Fruit fly (Drosophila melanogaster) whole organism, pupa: ENCODE measurements around the gene gdl.

Experiments used
- CG10348 ChIP-seq: fragments of 200-800 bp; sonication (Bioruptor generic); IDR thresholded peaks from 2 replicates; pipeline ENCODE4 v1.3.6; 2022; ENCODE audit warnings: missing biosample characterization, missing genetic modification characterization
- CG12605 ChIP-seq: fragments of 200-800 bp; sonication (Bioruptor generic); IDR thresholded peaks from 2 replicates; pipeline ENCODE4 v1.3.6; 2022; ENCODE audit warnings: missing biosample characterization, missing genetic modification characterization
- CG13204 ChIP-seq: fragments of 200-800 bp; sonication (Bioruptor generic); optimal IDR thresholded peaks from 2 replicates; lab custom pipeline; 2018; ENCODE audit warnings: missing biosample characterization, mild to moderate bottlenecking, missing genetic modification characterization, moderate library complexity
- CG9948 ChIP-seq: fragments of 200-800 bp; sonication (Bioruptor generic); optimal IDR thresholded peaks from 2 replicates; lab custom pipeline; 2018; ENCODE audit warnings: missing biosample characterization, mild to moderate bottlenecking, missing genetic modification characterization, moderate library complexity
- EcR ChIP-seq: fragments of 200-800 bp; sonication (Bioruptor generic); optimal IDR thresholded peaks from 3 replicates; lab custom pipeline; 2019; ENCODE audit warnings: missing biosample characterization, missing genetic modification characterization, mild to moderate bottlenecking, moderate library complexity, missing genetic modification reagents
- Pif1A ChIP-seq: fragments of 200-800 bp; sonication (Bioruptor generic); optimal IDR thresholded peaks from 3 replicates; lab custom pipeline; 2016; ENCODE audit warnings: missing biosample characterization, missing genetic modification characterization
- rn ChIP-seq: fragments of 200-800 bp; sonication (Bioruptor generic); IDR thresholded peaks from 2 replicates; pipeline ENCODE4 v1.3.6; 2022; ENCODE audit warnings: missing biosample characterization, missing genetic modification characterization

- TF ChIP-seq CG9948 (tag; lab: Kevin White, UChicago) (no peak), Pif1A (GFP tag; lab: Kevin White, UChicago) (no peak), rn (no peak), CG12605 (no peak), CG13204 (GFP tag; lab: Kevin White, UChicago) (no peak), EcR (GFP tag; lab: Kevin White, UChicago) (no peak), CG10348 (no peak)
Observed at dm6 chr3L:15543467-15543866, 34.2 kb downstream of the gdl start.
